Worm (Caenorhabditis elegans) whole organism, late embryonic: ENCODE results near the gene C17C3.9.

ENCODE experiments used
- ahr-1 ChIP-seq: sonication (generic microtip); optimal IDR thresholded peaks from 2 replicates; lab custom pipeline; 2016; ENCODE audit warnings: missing genetic modification characterization, missing compliant biosample characterization
- ama-1 ChIP-seq: fragments of 150-350 bp; optimal IDR thresholded peaks from 2 replicates; lab custom pipeline; 2014
- ceh-24 ChIP-seq: sonication (generic microtip); optimal IDR thresholded peaks from 2 replicates; lab custom pipeline; 2016; ENCODE audit warnings: mild to moderate bottlenecking, missing genetic modification characterization, missing compliant biosample characterization
- ceh-45 ChIP-seq: fragments of 200-800 bp; sonication (Bioruptor generic); IDR thresholded peaks from 2 replicates; pipeline ENCODE4 v1.3.6; 2022; ENCODE audit warnings: missing genetic modification reagents, missing genetic modification characterization, missing compliant biosample characterization
- dve-1 ChIP-seq: sonication (generic microtip); optimal IDR thresholded peaks from 2 replicates; lab custom pipeline; 2017; ENCODE audit warnings: antibody characterized with exemption, mild to moderate bottlenecking, missing genetic modification characterization, missing compliant biosample characterization
- elt-2 ChIP-seq: sonication (generic microtip); optimal IDR thresholded peaks from 2 replicates; lab custom pipeline; 2016; ENCODE audit warnings: missing genetic modification reagents, missing genetic modification characterization, missing compliant biosample characterization
- fkh-10 ChIP-seq: fragments of 150-350 bp; optimal IDR thresholded peaks from 2 replicates; lab custom pipeline; 2014; ENCODE audit warnings: missing biosample characterization, missing genetic modification reagents, missing genetic modification characterization
- unc-55 ChIP-seq: sonication (generic microtip); optimal IDR thresholded peaks from 2 replicates; lab custom pipeline; 2017; ENCODE audit warnings: missing biosample characterization, missing genetic modification reagents, missing genetic modification characterization

ce11 chrII:5544145-5544515 lies 12.1 kb upstream of the C17C3.9 start:
- TF ChIP-seq ama-1 (lab: Kevin White, UChicago) = no peak
- no peak for TF ChIP-seq ceh-45 (GFP tag; lab: Robert Waterston, UW)
- no peak for TF ChIP-seq ahr-1
- no peak for TF ChIP-seq dve-1 (tag; lab: Kevin White, UChicago)
- no peak for TF ChIP-seq fkh-10 (GFP tag; lab: Kevin White, UChicago)
- TF ChIP-seq unc-55 (GFP tag; lab: Kevin White, UChicago) = no peak
- TF ChIP-seq ceh-24 (tag; lab: Kevin White, UChicago) = no peak
- no peak for TF ChIP-seq elt-2
